Fruit fly (Drosophila melanogaster) whole organism, embryonic: ENCODE measurements around the gene CG7332.

Source experiments
- Bdp1 ChIP-seq: fragments of 200-800 bp; sonication (Bioruptor generic); optimal IDR thresholded peaks from 3 replicates; lab custom pipeline; 2016; ENCODE audit warnings: missing biosample characterization, missing genetic modification characterization
- BtbVII ChIP-seq: fragments of 200-800 bp; sonication (Bioruptor generic); optimal IDR thresholded peaks from 3 replicates; lab custom pipeline; 2017; ENCODE audit warnings: missing biosample characterization, mild to moderate bottlenecking, missing genetic modification characterization
- CG10543 ChIP-seq: fragments of 200-800 bp; sonication (Bioruptor generic); optimal IDR thresholded peaks from 3 replicates; lab custom pipeline; 2017; ENCODE audit warnings: missing biosample characterization, mild to moderate bottlenecking, missing genetic modification characterization, moderate library complexity
- CG13624 ChIP-seq: fragments of 200-800 bp; sonication (Bioruptor generic); optimal IDR thresholded peaks from 2 replicates; lab custom pipeline; 2016; ENCODE audit warnings: missing biosample characterization, missing genetic modification characterization
- CG15479 ChIP-seq: fragments of 200-800 bp; sonication (Bioruptor generic); optimal IDR thresholded peaks from 3 replicates; lab custom pipeline; 2019; ENCODE audit warnings: missing biosample characterization, mild to moderate bottlenecking, missing genetic modification characterization, moderate library complexity
- CG16815 ChIP-seq: fragments of 200-800 bp; sonication (Bioruptor generic); optimal IDR thresholded peaks from 3 replicates; lab custom pipeline; 2017; ENCODE audit warnings: missing biosample characterization, mild to moderate bottlenecking, missing genetic modification characterization
- CG17612 ChIP-seq: fragments of 200-800 bp; sonication (Bioruptor generic); IDR thresholded peaks from 2 replicates; pipeline ENCODE4 v1.3.6; 2022; ENCODE audit warnings: missing biosample characterization, missing genetic modification characterization
- CG17829 ChIP-seq: fragments of 200-800 bp; optimal IDR thresholded peaks from 2 replicates; lab custom pipeline; 2019; ENCODE audit warnings: missing biosample characterization, mild to moderate bottlenecking, missing genetic modification characterization, moderate library complexity
- CG30020 ChIP-seq: fragments of 200-800 bp; optimal IDR thresholded peaks from 2 replicates; lab custom pipeline; 2019; ENCODE audit warnings: missing biosample characterization, mild to moderate bottlenecking, missing genetic modification characterization, moderate library complexity
- CG34224 ChIP-seq: fragments of 200-800 bp; sonication (Bioruptor generic); IDR thresholded peaks from 3 replicates; pipeline ENCODE4 v1.3.6; 2022; ENCODE audit warnings: missing biosample characterization, missing genetic modification characterization; ENCODE audit not compliant: partially characterized antibody
- CG4328 ChIP-seq: fragments of 200-800 bp; sonication (Bioruptor generic); optimal IDR thresholded peaks from 3 replicates; lab custom pipeline; 2017; ENCODE audit warnings: missing biosample characterization, missing genetic modification reagents, missing genetic modification characterization
- CG4360 ChIP-seq: fragments of 200-800 bp; sonication (Bioruptor generic); IDR thresholded peaks from 2 replicates; pipeline ENCODE4 v1.3.6; 2022; ENCODE audit warnings: missing biosample characterization, missing genetic modification characterization
- CG4854 ChIP-seq: fragments of 200-800 bp; sonication (Bioruptor generic); optimal IDR thresholded peaks from 2 replicates; lab custom pipeline; 2016; ENCODE audit warnings: missing biosample characterization, missing genetic modification characterization, inconsistent platforms
- CG7963 ChIP-seq: fragments of 200-800 bp; sonication (Bioruptor generic); IDR thresholded peaks from 3 replicates; pipeline ENCODE4 v1.3.6; 2022; ENCODE audit warnings: missing biosample characterization, missing genetic modification characterization; ENCODE audit not compliant: partially characterized antibody
- Chrac-16 ChIP-seq: fragments of 200-800 bp; sonication (Bioruptor generic); optimal IDR thresholded peaks from 3 replicates; lab custom pipeline; 2016; ENCODE audit warnings: missing biosample characterization, missing genetic modification characterization
- Deaf1 ChIP-seq: fragments of 200-800 bp; optimal IDR thresholded peaks from 3 replicates; lab custom pipeline; 2019; ENCODE audit warnings: missing biosample characterization, mild to moderate bottlenecking, missing genetic modification characterization, moderate library complexity
- Doc3 ChIP-seq: fragments of 200-800 bp; sonication (Bioruptor generic); IDR thresholded peaks from 3 replicates; pipeline ENCODE4 v1.3.6; 2022; ENCODE audit warnings: missing biosample characterization, missing genetic modification characterization; ENCODE audit not compliant: partially characterized antibody
- Fer2 ChIP-seq: fragments of 200-800 bp; sonication (Bioruptor generic); optimal IDR thresholded peaks from 2 replicates; lab custom pipeline; 2018; ENCODE audit warnings: missing biosample characterization, mild to moderate bottlenecking, missing genetic modification characterization, moderate library complexity
- Gug ChIP-seq: fragments of 200-800 bp; sonication (Bioruptor generic); IDR thresholded peaks from 4 replicates; pipeline ENCODE4 v1.3.6; 2022; ENCODE audit warnings: missing biosample characterization, missing genetic modification characterization
- Hey ChIP-seq: fragments of 200-800 bp; sonication (Bioruptor generic); optimal IDR thresholded peaks from 3 replicates; lab custom pipeline; 2018; ENCODE audit warnings: missing biosample characterization, mild to moderate bottlenecking, missing genetic modification characterization
- Hmr ChIP-seq: fragments of 200-800 bp; sonication (Bioruptor generic); optimal IDR thresholded peaks from 3 replicates; lab custom pipeline; 2017; ENCODE audit warnings: mild to moderate bottlenecking, missing biosample characterization, missing genetic modification reagents, missing genetic modification characterization
- MBD-R2 ChIP-seq: fragments of 200-800 bp; sonication (Bioruptor generic); IDR thresholded peaks from 2 replicates; pipeline ENCODE4 v1.3.6; 2022; ENCODE audit warnings: missing biosample characterization, missing genetic modification characterization
- Optix ChIP-seq: fragments of 200-800 bp; sonication (Bioruptor generic); IDR thresholded peaks from 3 replicates; pipeline ENCODE4 v1.3.6; 2022; ENCODE audit warnings: missing biosample characterization, missing genetic modification characterization
- Pdp1 ChIP-seq, 2 experiments: fragments of 200-800 bp; sonication (Bioruptor generic); optimal IDR thresholded peaks; 3 replicates each; lab custom pipeline; 2016; ENCODE audit warnings: missing biosample characterization in 2 of 2, missing genetic modification characterization in 2 of 2, mild to moderate bottlenecking in 1 of 2, moderate library complexity in 1 of 2
- Ptx1 ChIP-seq: fragments of 200-800 bp; sonication (Bioruptor generic); IDR thresholded peaks from 2 replicates; pipeline ENCODE4 v1.3.6; 2022; ENCODE audit warnings: missing biosample characterization, missing genetic modification characterization
- Six4 ChIP-seq: fragments of 200-800 bp; sonication (Bioruptor generic); optimal IDR thresholded peaks from 2 replicates; lab custom pipeline; 2016; ENCODE audit warnings: missing biosample characterization, missing genetic modification characterization
- Spps ChIP-seq: fragments of 200-800 bp; sonication (Bioruptor generic); optimal IDR thresholded peaks from 2 replicates; lab custom pipeline; 2018; ENCODE audit warnings: missing biosample characterization, mild to moderate bottlenecking, missing genetic modification characterization
- Sry-δ ChIP-seq: fragments of 200-800 bp; sonication (Bioruptor generic); optimal IDR thresholded peaks from 2 replicates; lab custom pipeline; 2016; ENCODE audit warnings: missing biosample characterization, missing genetic modification characterization
- Tbp ChIP-seq: fragments of >200 bp; optimal IDR thresholded peaks from 2 replicates; lab custom pipeline; 2018; ENCODE audit warnings: missing biosample characterization, missing genetic modification characterization
- Xbp1 ChIP-seq: fragments of 200-800 bp; sonication (Bioruptor generic); optimal IDR thresholded peaks from 3 replicates; lab custom pipeline; 2016; ENCODE audit warnings: missing biosample characterization, mild to moderate bottlenecking, missing genetic modification characterization
- chm ChIP-seq: fragments of 200-800 bp; sonication (Bioruptor generic); IDR thresholded peaks from 2 replicates; pipeline ENCODE4 v1.3.6; 2022; ENCODE audit warnings: missing biosample characterization, missing genetic modification characterization
- crol ChIP-seq: fragments of 200-800 bp; sonication (Bioruptor generic); IDR thresholded peaks from 2 replicates; pipeline ENCODE4 v1.3.6; 2022; ENCODE audit warnings: missing biosample characterization, missing genetic modification characterization
- dm ChIP-seq: fragments of 200-800 bp; sonication (Bioruptor generic); optimal IDR thresholded peaks from 3 replicates; lab custom pipeline; 2016; ENCODE audit warnings: missing biosample characterization, missing genetic modification characterization
- esg ChIP-seq: fragments of 200-800 bp; sonication (Bioruptor generic); conservative IDR thresholded peaks from 2 replicates; pipeline ENCODE4 v1.3.6; 2022; ENCODE audit warnings: missing biosample characterization, missing genetic modification characterization
- eve ChIP-seq, 2 experiments: fragments of >200 bp; optimal IDR thresholded peaks; 2 replicates each; lab custom pipeline; 2017; ENCODE audit warnings: missing biosample characterization in 2 of 2, missing genetic modification characterization in 2 of 2
- fru ChIP-seq: fragments of >200 bp; optimal IDR thresholded peaks from 2 replicates; lab custom pipeline; 2017
- gsb ChIP-seq: fragments of 200-800 bp; sonication (Bioruptor generic); IDR thresholded peaks from 2 replicates; pipeline ENCODE4 v1.3.6; 2022; ENCODE audit warnings: missing biosample characterization, missing genetic modification characterization
- ham ChIP-seq: fragments of 200-800 bp; sonication (Bioruptor generic); IDR thresholded peaks from 2 replicates; pipeline ENCODE4 v1.3.6; 2022; ENCODE audit warnings: missing biosample characterization, missing genetic modification characterization
- maf-S ChIP-seq: fragments of 200-800 bp; sonication (Bioruptor generic); optimal IDR thresholded peaks from 2 replicates; lab custom pipeline; 2016; ENCODE audit warnings: missing biosample characterization, missing genetic modification characterization
- nom ChIP-seq: fragments of 200-800 bp; sonication (Bioruptor generic); optimal IDR thresholded peaks from 2 replicates; lab custom pipeline; 2017; ENCODE audit warnings: missing biosample characterization, missing genetic modification characterization, mild to moderate bottlenecking, moderate library complexity, missing genetic modification reagents
- odd ChIP-seq: fragments of 200-800 bp; sonication (Bioruptor generic); optimal IDR thresholded peaks from 2 replicates; lab custom pipeline; 2017; ENCODE audit warnings: missing biosample characterization, mild to moderate bottlenecking, missing genetic modification characterization
- pb ChIP-seq: fragments of 200-800 bp; sonication (Bioruptor generic); optimal IDR thresholded peaks from 3 replicates; lab custom pipeline; 2016; ENCODE audit warnings: missing biosample characterization, missing genetic modification characterization
- peb ChIP-seq: fragments of 200-800 bp; sonication (Bioruptor generic); IDR thresholded peaks from 2 replicates; pipeline ENCODE4 v1.3.6; 2022; ENCODE audit warnings: missing biosample characterization, missing genetic modification characterization
- pzg ChIP-seq: fragments of 200-800 bp; sonication (Bioruptor generic); optimal IDR thresholded peaks from 3 replicates; lab custom pipeline; 2018; ENCODE audit warnings: missing biosample characterization, mild to moderate bottlenecking, missing genetic modification characterization, moderate library complexity
- sens-2 ChIP-seq: fragments of 200-800 bp; sonication (Bioruptor generic); IDR thresholded peaks from 2 replicates; pipeline ENCODE4 v1.3.6; 2022; ENCODE audit warnings: missing biosample characterization, missing genetic modification characterization
- sim ChIP-seq: fragments of 200-800 bp; sonication (Bioruptor generic); IDR thresholded peaks from 2 replicates; pipeline ENCODE4 v1.3.6; 2022; ENCODE audit warnings: missing biosample characterization, missing genetic modification characterization
- stc ChIP-seq: fragments of 200-800 bp; sonication (Bioruptor generic); IDR thresholded peaks from 2 replicates; pipeline ENCODE4 v1.3.6; 2022; ENCODE audit warnings: missing biosample characterization, missing genetic modification characterization
- stwl ChIP-seq: fragments of 200-800 bp; sonication (Bioruptor generic); optimal IDR thresholded peaks from 3 replicates; lab custom pipeline; 2018; ENCODE audit warnings: missing biosample characterization, mild to moderate bottlenecking, missing genetic modification characterization, moderate library complexity
- trem ChIP-seq: fragments of 200-800 bp; optimal IDR thresholded peaks from 3 replicates; lab custom pipeline; 2019; ENCODE audit warnings: missing biosample characterization, mild to moderate bottlenecking, missing genetic modification characterization, moderate library complexity
- usp ChIP-seq: fragments of >200 bp; optimal IDR thresholded peaks from 2 replicates; lab custom pipeline; 2017; ENCODE audit warnings: missing biosample characterization, missing genetic modification characterization
- vnd ChIP-seq: fragments of 200-800 bp; sonication (Bioruptor generic); IDR thresholded peaks from 3 replicates; pipeline ENCODE4 v1.3.6; 2022; ENCODE audit warnings: missing biosample characterization, missing genetic modification characterization; ENCODE audit not compliant: partially characterized antibody

Gene CG7332

dm6 chrX:18883999-18884671 is at the start of gene CG7332:
TSS of gene CG7332 (plus strand) at chrX:18884513.
- TF ChIP-seq Tbp (GFP tag; lab: Kevin White, UChicago) (no peak), chm (GFP tag; lab: Robert Waterston, UW) (no peak), CG4854 (no peak), crol (GFP tag; lab: Robert Waterston, UW) (no peak), Pdp1 (GFP tag; optimal IDR thresholded peaks at IDR 0.05; lab: Kevin White, UChicago) (peak in 1 of 2 experiments; percentile 18), CG16815 (no peak), stc (GFP tag; lab: Robert Waterston, UW) (no peak), Deaf1 (tag; lab: Kevin White, UChicago) (no peak), CG13624 (GFP tag; lab: Kevin White, UChicago) (no peak), Chrac-16 (GFP tag; lab: Kevin White, UChicago) (no peak), maf-S (no peak), CG15479 (no peak), CG10543 (GFP tag; lab: Kevin White, UChicago) (no peak), dm (GFP tag; lab: Kevin White, UChicago) (no peak), trem (tag; lab: Kevin White, UChicago) (peak; percentile 14), Gug (GFP tag; lab: Robert Waterston, UW) (no peak), CG7963 (GFP tag; lab: Robert Waterston, UW) (peak; percentile 61; the same call in 2 of the 3 replicates), Sry-δ (GFP tag; lab: Kevin White, UChicago) (peak; percentile 69), Bdp1 (GFP tag; lab: Kevin White, UChicago) (no peak), odd (GFP tag; lab: Kevin White, UChicago) (no peak), gsb (no peak), eve (GFP tag; optimal IDR thresholded peaks at IDR 0.05; lab: Kevin White, UChicago) (no peak), Hey (tag; lab: Kevin White, UChicago) (no peak), Fer2 (tag; lab: Kevin White, UChicago) (no peak), nom (GFP tag; lab: Kevin White, UChicago) (no peak), CG4360 (GFP tag; lab: Robert Waterston, UW) (no peak), Xbp1 (GFP tag; lab: Kevin White, UChicago) (no peak), Ptx1 (GFP tag; lab: Robert Waterston, UW) (peak; percentile 28; the same call in 1 of the 2 replicates), MBD-R2 (peak; percentile 44), vnd (GFP tag; lab: Robert Waterston, UW) (peak; percentile 46; the same call in 2 of the 3 replicates), Hmr (no peak), Spps (tag; lab: Kevin White, UChicago) (no peak), CG17612 (GFP tag; lab: Robert Waterston, UW) (no peak), Six4 (GFP tag; lab: Kevin White, UChicago) (no peak), Doc3 (GFP tag; lab: Robert Waterston, UW) (peak; percentile 46; the same call in 1 of the 3 replicates), usp (no peak), CG17829 (tag; lab: Kevin White, UChicago) (no peak), CG4328 (GFP tag; lab: Kevin White, UChicago) (no peak), pzg (GFP tag; lab: Kevin White, UChicago) (peak; percentile 65), pb (GFP tag; lab: Kevin White, UChicago) (no peak), CG30020 (tag; lab: Kevin White, UChicago) (peak; percentile 21), BtbVII (no peak), fru (lab: Kevin White, UChicago) (no peak), esg (no peak), peb (GFP tag; lab: Robert Waterston, UW) (no peak), sens-2 (GFP tag; lab: Robert Waterston, UW) (no peak), stwl (tag; lab: Kevin White, UChicago) (peak; percentile 66), ham (GFP tag; lab: Robert Waterston, UW) (no peak), sim (no peak), CG34224 (peak; percentile 58; the same call in 2 of the 3 replicates), Optix (GFP tag; lab: Robert Waterston, UW) (no peak)
